Fruit fly (Drosophila melanogaster): Measurements from ENCODE around the gene Ipk2.

Ipk2 gene

dm6 chr2L:526192-526923 is 47.7 kb downstream of the Ipk2 start:
- TF ChIP-seq abd-A (tag; optimal IDR thresholded peaks at IDR 0.05) (peak; percentile 44), CG11560 (tag; IDR thresholded peaks at IDR 0.05) (no peak), Ets65A (GFP tag) (peak; percentile 35), insv (GFP tag; optimal IDR thresholded peaks at IDR 0.05) (no peak), repo (GFP tag; optimal IDR thresholded peaks at IDR 0.05) (no peak), CkIIα-i1 (GFP tag; IDR thresholded peaks at IDR 0.05) (no peak), fu2 (GFP tag; optimal IDR thresholded peaks at IDR 0.05) (no peak), CG13424 (tag; optimal IDR thresholded peaks at IDR 0.05) (no peak), Med (GFP tag) (peak; percentile 51), CG18262 (tag; optimal IDR thresholded peaks at IDR 0.05) (peak; percentile 9), bbx (GFP tag; IDR thresholded peaks at IDR 0.05; ENCODE audit: partially characterized antibody) (no peak), CG8765 (GFP tag; IDR thresholded peaks at IDR 0.05) (no peak), CG16863 (GFP tag; optimal IDR thresholded peaks at IDR 0.05) (no peak), CG12769 (tag; optimal IDR thresholded peaks at IDR 0.05) (no peak), grau (tag; optimal IDR thresholded peaks at IDR 0.05) (peak; percentile 18), CG7556 (GFP tag; optimal IDR thresholded peaks at IDR 0.05) (peak; percentile 6), cwo (GFP tag; optimal IDR thresholded peaks at IDR 0.05) (peak; percentile 5), pros (GFP tag; optimal IDR thresholded peaks at IDR 0.05) (no peak), Mrtf (GFP tag; IDR thresholded peaks at IDR 0.05) (no peak), Dip2 (GFP tag; IDR thresholded peaks at IDR 0.05) (no peak), CG13624 (GFP tag; optimal IDR thresholded peaks at IDR 0.05) (peak; percentile 1), CG7839 (tag; optimal IDR thresholded peaks at IDR 0.05) (peak; percentile 26), Tbp (GFP tag; optimal IDR thresholded peaks at IDR 0.05) (no peak), CG2120 (GFP tag; optimal IDR thresholded peaks at IDR 0.05) (peak; percentile 35), row (GFP tag; IDR thresholded peaks at IDR 0.05) (0 out of 3 replicates have a peak, but pooled peaks have one; percentile 14), CG2678 (tag; optimal IDR thresholded peaks at IDR 0.05) (peak; percentile 66), CG30403 (GFP tag; optimal IDR thresholded peaks at IDR 0.05) (peak; percentile 5), Ssrp (tag; optimal IDR thresholded peaks at IDR 0.05) (no peak), CoRest (tag; optimal IDR thresholded peaks at IDR 0.05) (peak; percentile 8), crol (GFP tag; IDR thresholded peaks at IDR 0.05) (peak; percentile 57; the same call in 1 of the 2 replicates), CG10979 (tag; optimal IDR thresholded peaks at IDR 0.05) (peak; percentile 28), CG13894 (tag; optimal IDR thresholded peaks at IDR 0.05) (peak; percentile 8), Fer3 (tag; optimal IDR thresholded peaks at IDR 0.05) (peak; percentile 3), CG8924 (tag; optimal IDR thresholded peaks at IDR 0.05) (no peak), Meics (GFP tag; optimal IDR thresholded peaks at IDR 0.05) (peak; percentile 9), nau (GFP tag; optimal IDR thresholded peaks at IDR 0.05) (no peak), CG12219 (GFP tag; optimal IDR thresholded peaks at IDR 0.05) (no peak), dmrt99B (tag; optimal IDR thresholded peaks at IDR 0.05) (peak; percentile 34), CG10147 (GFP tag; optimal IDR thresholded peaks at IDR 0.05) (peak; percentile 24), CG17361 (GFP tag; IDR thresholded peaks at IDR 0.05) (peak; percentile 38; the same call in 1 of the 3 replicates), Deaf1 (tag; optimal IDR thresholded peaks at IDR 0.05) (peak; percentile 17), sens (GFP tag) (peak; percentile 61), zfh2 (GFP tag; optimal IDR thresholded peaks at IDR 0.05) (no peak), CG11504 (tag; optimal IDR thresholded peaks at IDR 0.05) (peak; percentile 37), CG10209 (GFP tag; optimal IDR thresholded peaks at IDR 0.05) (no peak), yki (optimal IDR thresholded peaks at IDR 0.05) (no peak), chif (GFP tag; optimal IDR thresholded peaks at IDR 0.05) (no peak), gem (tag; optimal IDR thresholded peaks at IDR 0.05) (peak; percentile 27), Hr3 (GFP tag; optimal IDR thresholded peaks at IDR 0.05) (no peak), CG18599 (GFP tag; optimal IDR thresholded peaks at IDR 0.05) (peak; percentile 61)

Measured in whole organism, embryonic.